Worm (Caenorhabditis elegans) whole organism, L3 larva: ENCODE data around the gene srab-4.

Experiments
- R02D3.7 ChIP-seq: fragments of 150-350 bp; optimal IDR thresholded peaks from 2 replicates; lab custom pipeline; 2014; ENCODE audit warnings: missing biosample characterization, missing genetic modification characterization
- ceh-16 ChIP-seq: sonication (generic microtip); optimal IDR thresholded peaks from 2 replicates; lab custom pipeline; 2017; ENCODE audit warnings: missing biosample characterization, missing genetic modification characterization
- ceh-82 ChIP-seq: fragments of 150-350 bp; optimal IDR thresholded peaks from 2 replicates; lab custom pipeline; 2014; ENCODE audit warnings: missing biosample characterization, missing genetic modification characterization
- ceh-9 ChIP-seq: sonication (generic microtip); optimal IDR thresholded peaks from 2 replicates; lab custom pipeline; 2018; ENCODE audit warnings: missing biosample characterization, missing genetic modification characterization
- daf-12 ChIP-seq: fragments of 150-350 bp; optimal IDR thresholded peaks from 2 replicates; lab custom pipeline; 2014; ENCODE audit warnings: missing biosample characterization, missing genetic modification reagents, missing genetic modification characterization
- egl-27 ChIP-seq: sonication (generic microtip); optimal IDR thresholded peaks from 4 replicates; lab custom pipeline; 2017; ENCODE audit warnings: missing biosample characterization, missing genetic modification reagents, missing genetic modification characterization
- egl-5 ChIP-seq: fragments of 150-350 bp; optimal IDR thresholded peaks from 2 replicates; lab custom pipeline; 2017; ENCODE audit warnings: missing biosample characterization, missing genetic modification reagents, missing genetic modification characterization, inconsistent platforms
- elt-1 ChIP-seq: fragments of 150-350 bp; optimal IDR thresholded peaks from 2 replicates; lab custom pipeline; 2014; ENCODE audit warnings: missing biosample characterization, missing genetic modification characterization
- elt-2 ChIP-seq: sonication (generic microtip); optimal IDR thresholded peaks from 2 replicates; lab custom pipeline; 2016; ENCODE audit warnings: missing genetic modification reagents, mild to moderate bottlenecking, missing genetic modification characterization, missing compliant biosample characterization
- elt-3 ChIP-seq, 3 experiments: fragments of 150-350 bp in 1 of 3; sonication (generic microtip) in 2 of 3; optimal IDR thresholded peaks; 2 replicates in 2 of 3; 4 replicates in 1 of 3; lab custom pipeline; 2014 to 2017; ENCODE audit warnings: missing biosample characterization in 3 of 3, missing genetic modification characterization in 3 of 3
- fkh-10 ChIP-seq: sonication (generic microtip); optimal IDR thresholded peaks from 2 replicates; lab custom pipeline; 2017; ENCODE audit warnings: missing biosample characterization, missing genetic modification reagents, missing genetic modification characterization
- fkh-2 ChIP-seq: fragments of 150-350 bp; optimal IDR thresholded peaks from 2 replicates; lab custom pipeline; 2014; ENCODE audit warnings: missing biosample characterization, missing genetic modification reagents, missing genetic modification characterization
- fos-1 ChIP-seq: fragments of 150-350 bp; optimal IDR thresholded peaks from 2 replicates; lab custom pipeline; 2014; ENCODE audit warnings: missing biosample characterization, missing genetic modification characterization
- hmg-11 ChIP-seq: sonication (generic microtip); optimal IDR thresholded peaks from 2 replicates; lab custom pipeline; 2016; ENCODE audit warnings: missing genetic modification characterization, missing compliant biosample characterization
- jun-1 ChIP-seq: fragments of 150-350 bp; optimal IDR thresholded peaks from 2 replicates; lab custom pipeline; 2014; ENCODE audit warnings: missing biosample characterization, missing genetic modification reagents, missing genetic modification characterization
- lin-15B ChIP-seq: fragments of 150-350 bp; optimal IDR thresholded peaks from 2 replicates; lab custom pipeline; 2014; ENCODE audit warnings: missing biosample characterization, missing genetic modification characterization
- lin-39 ChIP-seq: fragments of 150-350 bp; optimal IDR thresholded peaks from 2 replicates; lab custom pipeline; 2018; ENCODE audit warnings: missing biosample characterization, missing genetic modification reagents, missing genetic modification characterization
- lsy-12 ChIP-seq: sonication (generic microtip); optimal IDR thresholded peaks from 2 replicates; lab custom pipeline; 2016; ENCODE audit warnings: mild to moderate bottlenecking, missing genetic modification characterization, missing compliant biosample characterization
- mdl-1 ChIP-seq: fragments of 150-350 bp; optimal IDR thresholded peaks from 2 replicates; lab custom pipeline; 2014; ENCODE audit warnings: missing biosample characterization, missing genetic modification characterization
- mml-1 ChIP-seq: fragments of 150-350 bp; sonication (generic microtip); optimal IDR thresholded peaks from 3 replicates; lab custom pipeline; 2014; ENCODE audit warnings: missing biosample characterization, missing genetic modification characterization
- nfya-1 ChIP-seq: sonication (generic microtip); optimal IDR thresholded peaks from 2 replicates; lab custom pipeline; 2017; ENCODE audit warnings: missing genetic modification characterization, mild to moderate bottlenecking, missing compliant biosample characterization, antibody characterized with exemption, moderate library complexity; ENCODE audit not compliant: insufficient read depth
- nhr-11 ChIP-seq: fragments of 150-350 bp; optimal IDR thresholded peaks from 2 replicates; lab custom pipeline; 2014; ENCODE audit warnings: missing biosample characterization, missing genetic modification characterization
- nhr-23 ChIP-seq: fragments of 150-350 bp; optimal IDR thresholded peaks from 2 replicates; lab custom pipeline; 2014; ENCODE audit warnings: missing biosample characterization, missing genetic modification reagents, missing genetic modification characterization
- nhr-237 ChIP-seq: fragments of 150-350 bp; optimal IDR thresholded peaks from 2 replicates; lab custom pipeline; 2014; ENCODE audit warnings: missing biosample characterization, missing genetic modification characterization
- nhr-25 ChIP-seq: sonication (generic microtip); optimal IDR thresholded peaks from 2 replicates; lab custom pipeline; 2017; ENCODE audit warnings: missing biosample characterization, missing genetic modification characterization
- nhr-28 ChIP-seq: fragments of 150-350 bp; optimal IDR thresholded peaks from 2 replicates; lab custom pipeline; 2014; ENCODE audit warnings: missing biosample characterization, missing genetic modification characterization
- nhr-43 ChIP-seq: sonication (generic microtip); optimal IDR thresholded peaks from 2 replicates; lab custom pipeline; 2016; ENCODE audit warnings: mild to moderate bottlenecking, missing genetic modification characterization, missing compliant biosample characterization; ENCODE audit not compliant: poor library complexity, severe bottlenecking
- nhr-67 ChIP-seq: fragments of 150-350 bp; optimal IDR thresholded peaks from 2 replicates; lab custom pipeline; 2014; ENCODE audit warnings: missing biosample characterization, missing genetic modification characterization
- nhr-76 ChIP-seq: fragments of 150-350 bp; sonication (generic microtip); optimal IDR thresholded peaks from 5 replicates; lab custom pipeline; 2014; ENCODE audit warnings: missing biosample characterization, missing genetic modification characterization
- nhr-77 ChIP-seq: fragments of 150-350 bp; optimal IDR thresholded peaks from 2 replicates; lab custom pipeline; 2014; ENCODE audit warnings: missing biosample characterization, missing genetic modification characterization
- pha-4 ChIP-seq: fragments of 150-350 bp; optimal IDR thresholded peaks from 2 replicates; lab custom pipeline; 2014; ENCODE audit warnings: missing biosample characterization, missing genetic modification reagents, missing genetic modification characterization
- pqm-1 ChIP-seq: fragments of 150-350 bp; optimal IDR thresholded peaks from 2 replicates; lab custom pipeline; 2017; ENCODE audit warnings: missing biosample characterization, missing genetic modification characterization, inconsistent platforms
- sea-2 ChIP-seq: fragments of 150-350 bp; sonication (generic microtip); optimal IDR thresholded peaks from 4 replicates; lab custom pipeline; 2014; ENCODE audit warnings: missing biosample characterization, missing genetic modification reagents, missing genetic modification characterization
- skn-1 ChIP-seq: fragments of 150-350 bp; optimal IDR thresholded peaks from 2 replicates; lab custom pipeline; 2014; ENCODE audit warnings: missing biosample characterization, missing genetic modification characterization
- snpc-4 ChIP-seq: fragments of 150-350 bp; optimal IDR thresholded peaks from 2 replicates; lab custom pipeline; 2014; ENCODE audit warnings: missing biosample characterization, missing genetic modification characterization
- tbx-2 ChIP-seq: sonication (generic microtip); optimal IDR thresholded peaks from 2 replicates; lab custom pipeline; 2016; ENCODE audit warnings: mild to moderate bottlenecking, missing genetic modification characterization, missing compliant biosample characterization
- unc-39 ChIP-seq: sonication (generic microtip); optimal IDR thresholded peaks from 4 replicates; lab custom pipeline; 2017; ENCODE audit warnings: missing biosample characterization, missing genetic modification characterization
- unc-62 ChIP-seq: fragments of 150-350 bp; sonication (generic microtip); optimal IDR thresholded peaks from 4 replicates; lab custom pipeline; 2014; ENCODE audit warnings: missing biosample characterization, missing genetic modification reagents, missing genetic modification characterization
- zag-1 ChIP-seq: fragments of 150-350 bp; optimal IDR thresholded peaks from 2 replicates; lab custom pipeline; 2014; ENCODE audit warnings: missing biosample characterization, missing genetic modification characterization
- ztf-11 ChIP-seq: fragments of 150-350 bp; optimal IDR thresholded peaks from 2 replicates; lab custom pipeline; 2014; ENCODE audit warnings: missing biosample characterization, missing genetic modification characterization
- ztf-4 ChIP-seq: fragments of 150-350 bp; optimal IDR thresholded peaks from 2 replicates; lab custom pipeline; 2014; ENCODE audit warnings: missing biosample characterization, missing genetic modification characterization

The srab-4 gene

ce11 chrV:7003850-7004249 lies at the start of gene srab-4:
Gene srab-4, plus strand, starts transcription at chrV:7004150.
- no peak for TF ChIP-seq elt-2 (tag; lab: Kevin White, UChicago)
- no peak for TF ChIP-seq nhr-77 (tag; lab: Kevin White, UChicago)
- no peak for TF ChIP-seq nhr-237 (tag; lab: Kevin White, UChicago)
- no peak for TF ChIP-seq lin-39 (tag; lab: Kevin White, UChicago)
- no peak for TF ChIP-seq egl-27
- TF ChIP-seq jun-1 (tag; lab: Kevin White, UChicago) = no peak
- TF ChIP-seq ztf-11 (tag; lab: Kevin White, UChicago) = no peak
- no peak for TF ChIP-seq ztf-4
- TF ChIP-seq ceh-9 (tag; lab: Kevin White, UChicago) = no peak
- no peak for TF ChIP-seq mdl-1 (tag; lab: Kevin White, UChicago)
- no peak for TF ChIP-seq ceh-82 (tag; lab: Kevin White, UChicago)
- no peak for TF ChIP-seq skn-1
- TF ChIP-seq nhr-11 (tag; lab: Kevin White, UChicago) = no peak
- TF ChIP-seq lin-15B (tag; lab: Kevin White, UChicago) = no peak
- TF ChIP-seq unc-39 = no peak
- no peak for TF ChIP-seq fkh-10 (GFP tag; lab: Kevin White, UChicago)
- TF ChIP-seq R02D3.7 (tag; lab: Kevin White, UChicago) = no peak
- TF ChIP-seq nhr-67 (tag; lab: Kevin White, UChicago) = no peak
- TF ChIP-seq elt-1 (tag; lab: Kevin White, UChicago) = no peak
- TF ChIP-seq nhr-28 (tag; lab: Kevin White, UChicago) = no peak

DNA sequence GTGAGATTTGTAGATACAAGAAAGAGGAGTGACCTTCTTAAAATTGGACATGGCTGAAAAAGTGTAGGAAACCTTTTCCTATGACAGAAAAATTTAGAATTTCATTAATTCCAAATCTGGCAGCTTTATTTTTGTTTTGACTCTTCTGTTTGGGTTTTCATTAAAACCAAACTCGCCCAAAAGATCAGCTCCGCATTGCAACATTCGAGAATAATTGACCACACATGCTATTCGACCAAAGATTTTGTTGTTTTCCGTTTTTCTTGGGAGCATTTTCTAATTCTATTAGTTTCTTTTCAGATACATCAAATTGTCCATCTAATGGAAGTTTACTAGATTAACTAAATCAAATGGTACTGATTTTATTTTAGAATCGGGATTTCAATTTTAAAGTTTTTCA lies 47.7 kb upstream of the srab-4 start, which contains the start of gene mec-1:
Gene mec-1, plus strand, starts transcription at position 301 of the 400 bp plus-strand sequence.
- no peak for TF ChIP-seq sea-2
- no peak for TF ChIP-seq nhr-11 (tag; lab: Kevin White, UChicago)
- no peak for TF ChIP-seq elt-3 (tag; optimal IDR thresholded peaks at IDR 0.05; lab: Kevin White, UChicago)
- TF ChIP-seq fkh-2 (tag; lab: Kevin White, UChicago) = no peak
- no peak for TF ChIP-seq skn-1
- no peak for TF ChIP-seq nhr-67 (tag; lab: Kevin White, UChicago)
- no peak for TF ChIP-seq nhr-28 (tag; lab: Kevin White, UChicago)
- no peak for TF ChIP-seq unc-62 (GFP tag; lab: Kevin White, UChicago)
- TF ChIP-seq nhr-25 (tag; lab: Kevin White, UChicago) = no peak
- no peak for TF ChIP-seq pha-4 (tag; lab: Kevin White, UChicago)
- TF ChIP-seq R02D3.7 (tag; lab: Kevin White, UChicago) = no peak
- no peak for TF ChIP-seq ceh-16 (tag; lab: Kevin White, UChicago)
- no peak for TF ChIP-seq hmg-11 (tag; lab: Kevin White, UChicago)
- no peak for TF ChIP-seq lsy-12 (tag; lab: Kevin White, UChicago)
- no peak for TF ChIP-seq daf-12 (tag; lab: Kevin White, UChicago)
- no peak for TF ChIP-seq egl-5 (tag; lab: Kevin White, UChicago)

DNA sequence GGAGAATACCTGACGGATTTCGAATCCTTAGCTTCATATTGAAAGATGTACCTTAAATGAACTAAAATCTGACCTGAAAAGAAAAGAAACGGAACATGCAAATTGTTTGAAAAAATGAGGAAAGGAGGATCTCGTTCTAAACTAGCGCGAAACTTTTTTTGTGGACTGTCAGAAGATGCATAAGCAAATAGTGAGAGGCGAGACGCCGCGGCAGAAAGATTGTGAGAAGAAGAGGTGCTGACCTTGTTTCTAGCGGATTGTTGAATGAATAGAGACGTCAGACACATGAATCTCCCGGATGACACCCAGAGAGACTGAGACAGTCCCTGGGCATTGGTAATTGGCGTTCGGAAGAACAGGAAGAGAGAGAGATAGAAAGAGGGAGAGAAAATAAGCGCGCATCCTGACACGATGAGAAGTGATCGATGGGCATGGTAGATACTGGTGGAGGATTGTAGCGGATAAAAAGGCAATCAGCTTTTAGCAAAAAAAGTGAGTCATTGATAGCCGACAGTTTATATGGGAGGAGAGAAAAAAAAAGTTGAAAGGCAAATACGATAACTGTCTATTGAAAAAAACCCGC lies 33.9 kb upstream of the srab-4 start, which contains the start of gene ptr-15:
Gene ptr-15, minus strand, starts transcription at position 51 of the 583 bp plus-strand sequence.
- TF ChIP-seq mml-1 (tag; lab: Kevin White, UChicago) = no peak
- TF ChIP-seq nhr-11 (tag; lab: Kevin White, UChicago) = no peak
- TF ChIP-seq nhr-23 (tag; lab: Kevin White, UChicago) = peak; percentile 82
- no peak for TF ChIP-seq elt-1 (tag; lab: Kevin White, UChicago)
- TF ChIP-seq nhr-25 (tag; lab: Kevin White, UChicago) = peak; percentile 13
- no peak for TF ChIP-seq lsy-12 (tag; lab: Kevin White, UChicago)
- no peak for TF ChIP-seq unc-39
- no peak for TF ChIP-seq nhr-67 (tag; lab: Kevin White, UChicago)
- TF ChIP-seq nfya-1 (tag; lab: Kevin White, UChicago) = no peak
- no peak for TF ChIP-seq nhr-77 (tag; lab: Kevin White, UChicago)
- TF ChIP-seq fos-1 (tag; lab: Kevin White, UChicago) = no peak
- no peak for TF ChIP-seq ztf-4
- no peak for TF ChIP-seq jun-1 (tag; lab: Kevin White, UChicago)
- TF ChIP-seq fkh-10 (GFP tag; lab: Kevin White, UChicago) = no peak
- TF ChIP-seq elt-2 (tag; lab: Kevin White, UChicago) = no peak
- TF ChIP-seq sea-2 = no peak
- TF ChIP-seq tbx-2 (tag; lab: Kevin White, UChicago) = no peak
- no peak for TF ChIP-seq nhr-237 (tag; lab: Kevin White, UChicago)
- TF ChIP-seq snpc-4 = no peak
- TF ChIP-seq elt-3 (tag; optimal IDR thresholded peaks at IDR 0.05; lab: Kevin White, UChicago) = peak in 1 of 3 experiments; percentile 19
- TF ChIP-seq zag-1 (tag; lab: Kevin White, UChicago) = no peak
- no peak for TF ChIP-seq ceh-9 (tag; lab: Kevin White, UChicago)
- no peak for TF ChIP-seq pqm-1 (tag; lab: Kevin White, UChicago)
- TF ChIP-seq pha-4 (tag; lab: Kevin White, UChicago) = no peak
- TF ChIP-seq nhr-43 = peak; percentile 34
- TF ChIP-seq skn-1 = no peak
- no peak for TF ChIP-seq R02D3.7 (tag; lab: Kevin White, UChicago)
- no peak for TF ChIP-seq hmg-11 (tag; lab: Kevin White, UChicago)
- TF ChIP-seq fkh-2 (tag; lab: Kevin White, UChicago) = no peak
- TF ChIP-seq ceh-16 (tag; lab: Kevin White, UChicago) = no peak
- no peak for TF ChIP-seq lin-39 (tag; lab: Kevin White, UChicago)
- no peak for TF ChIP-seq nhr-76 (tag; lab: Kevin White, UChicago)
